Worm (Caenorhabditis elegans): ENCODE results near the gene nhr-4.
"Not testable (repeated sequence)": the region's sequence is repeated elsewhere in the genome, so short reads cannot be mapped to it uniquely, and the experiment has no call there.

Gene nhr-4

DNA sequence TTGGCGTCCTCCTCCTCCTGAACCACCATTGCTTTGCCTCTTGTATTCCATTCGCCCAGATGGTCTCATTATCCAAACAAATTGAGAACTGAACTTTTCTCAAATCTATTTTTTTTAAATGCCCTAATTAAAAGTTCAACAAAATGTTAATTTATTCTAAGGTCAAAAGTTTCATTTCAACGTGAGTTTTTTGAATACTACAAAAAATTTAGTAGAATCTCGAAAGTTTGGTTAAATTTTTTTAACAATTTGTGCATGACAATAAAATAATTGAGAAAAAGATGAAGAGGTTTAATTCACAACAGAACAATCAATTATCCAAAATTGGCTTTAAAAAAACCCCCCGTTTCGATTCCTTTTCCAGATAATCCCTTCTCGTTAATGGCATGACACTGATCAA, 12.8 kb downstream of the nhr-4 start, which contains the start of gene F32B6.4:
F32B6.4 (minus strand) TSS at position 101 of the 400 bp plus-strand sequence.
- no peak for TF ChIP-seq unc-55 (GFP tag; optimal IDR thresholded peaks at IDR 0.05)
- no peak for TF ChIP-seq F13H6.1 (tag; optimal IDR thresholded peaks at IDR 0.05)
- TF ChIP-seq elt-1 (tag; optimal IDR thresholded peaks at IDR 0.05) = no peak
- no peak for TF ChIP-seq snpc-4 (tag; optimal IDR thresholded peaks at IDR 0.05)
- TF ChIP-seq mab-5 (tag; optimal IDR thresholded peaks at IDR 0.05) = no peak
- TF ChIP-seq crh-2 (tag; optimal IDR thresholded peaks at IDR 0.05) = no peak
- no peak for TF ChIP-seq nhr-21 (tag; optimal IDR thresholded peaks at IDR 0.05)
- TF ChIP-seq gmeb-1 (tag; optimal IDR thresholded peaks at IDR 0.05) = no peak
- no peak for TF ChIP-seq ztf-11 (tag; optimal IDR thresholded peaks at IDR 0.05)
- no peak for TF ChIP-seq zag-1 (tag; optimal IDR thresholded peaks at IDR 0.05)
- no peak for TF ChIP-seq lin-13 (GFP tag; optimal IDR thresholded peaks at IDR 0.05)
- TF ChIP-seq nhr-23 (tag; optimal IDR thresholded peaks at IDR 0.05) = no peak
- TF ChIP-seq unc-39 (tag; optimal IDR thresholded peaks at IDR 0.05) = no peak
- TF ChIP-seq alr-1 (tag; optimal IDR thresholded peaks at IDR 0.05) = no peak
- no peak for TF ChIP-seq unc-62 (GFP tag; optimal IDR thresholded peaks at IDR 0.05)
- no peak for TF ChIP-seq egl-27 (tag; optimal IDR thresholded peaks at IDR 0.05)

DNA sequence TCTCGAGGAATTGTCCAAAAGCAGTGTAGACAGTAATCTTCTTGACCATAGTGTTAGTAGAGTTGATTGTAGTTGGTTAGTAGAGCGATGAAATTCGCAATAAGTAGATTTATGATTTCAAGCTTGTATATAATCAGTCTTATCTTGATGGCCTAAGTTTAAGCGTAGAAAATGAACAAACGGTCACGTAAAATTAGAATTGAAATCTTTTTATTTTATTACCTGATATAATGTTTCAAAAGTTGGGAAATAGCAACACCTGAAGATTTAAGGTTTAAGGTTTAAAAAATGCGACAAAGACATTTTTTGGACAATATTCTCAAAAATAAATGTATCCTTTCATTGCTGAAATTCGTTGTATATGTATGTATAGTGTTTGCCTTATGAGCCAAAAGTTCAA, 14.5 kb downstream of the nhr-4 start, which contains the start of gene sss-1:
sss-1 (minus strand) TSS at position 101 of the 400 bp plus-strand sequence.
- not testable (repeated sequence) for TF ChIP-seq alr-1 (tag; optimal IDR thresholded peaks at IDR 0.05); Y55F3AM.14 (GFP tag; optimal IDR thresholded peaks at IDR 0.05); dmd-4 (tag; optimal IDR thresholded peaks at IDR 0.05)

DNA sequence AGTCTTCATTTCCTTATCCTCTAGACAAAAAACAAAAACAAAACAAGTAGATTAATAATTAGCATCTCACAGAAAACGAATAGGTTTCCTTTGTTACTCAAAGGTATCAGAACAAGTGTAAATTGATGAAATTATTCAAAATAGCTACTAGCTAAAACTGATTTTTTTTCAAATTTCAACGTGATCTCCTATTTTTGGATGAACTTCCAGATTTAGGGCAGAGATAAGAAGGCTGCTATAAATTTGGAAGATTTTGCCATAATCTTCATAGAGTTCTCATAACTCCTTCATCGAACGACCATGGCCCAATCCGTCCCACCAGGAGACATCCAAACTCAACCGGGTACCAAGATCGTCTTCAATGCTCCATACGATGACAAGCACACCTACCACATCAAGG, 15.2 kb downstream of the nhr-4 start, which contains the start of gene msp-77:
msp-77 (plus strand) TSS at position 301 of the 400 bp plus-strand sequence.
- TF ChIP-seq elt-3 (tag; optimal IDR thresholded peaks at IDR 0.05); ztf-1 (GFP tag; conservative IDR thresholded peaks at IDR 0.05); ztf-11 (tag; optimal IDR thresholded peaks at IDR 0.05): not testable (repeated sequence)

DNA sequence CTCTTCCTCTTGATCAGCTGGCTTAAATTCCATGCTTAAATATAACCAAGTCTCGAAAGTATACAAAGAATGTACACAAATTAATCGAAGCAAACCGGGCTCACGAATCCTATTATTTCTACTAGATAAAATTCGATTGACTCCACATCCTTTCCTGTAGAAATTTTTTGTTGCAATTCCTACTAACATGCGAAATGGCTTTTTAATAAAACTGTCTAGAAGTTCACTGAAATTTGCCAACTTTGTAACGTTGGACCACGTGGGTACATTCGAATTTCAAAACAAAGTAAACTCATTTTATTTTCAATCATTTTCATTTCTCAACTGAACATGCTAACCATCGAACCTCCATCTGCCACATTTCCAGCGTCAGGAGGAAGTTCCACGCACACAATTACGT, 16.0 kb downstream of the nhr-4 start, which contains the start of gene ssp-32:
ssp-32 (plus strand) TSS at position 301 of the 400 bp plus-strand sequence.
- TF ChIP-seq R02D3.7 (tag; optimal IDR thresholded peaks at IDR 0.05) (no peak), nhr-10 (tag; optimal IDR thresholded peaks at IDR 0.05) (no peak), Y55F3AM.14 (GFP tag; optimal IDR thresholded peaks at IDR 0.05) (no peak), egl-27 (tag; optimal IDR thresholded peaks at IDR 0.05) (no peak), ztf-11 (tag; optimal IDR thresholded peaks at IDR 0.05) (no peak), lsy-2 (tag; optimal IDR thresholded peaks at IDR 0.05) (no peak), mab-5 (tag; optimal IDR thresholded peaks at IDR 0.05) (no peak), sma-9 (GFP tag; optimal IDR thresholded peaks at IDR 0.05) (no peak), sma-9 (tag; optimal IDR thresholded peaks at IDR 0.05) (no peak), alr-1 (tag; optimal IDR thresholded peaks at IDR 0.05) (no peak), ceh-82 (tag; optimal IDR thresholded peaks at IDR 0.05) (no peak)

DNA sequence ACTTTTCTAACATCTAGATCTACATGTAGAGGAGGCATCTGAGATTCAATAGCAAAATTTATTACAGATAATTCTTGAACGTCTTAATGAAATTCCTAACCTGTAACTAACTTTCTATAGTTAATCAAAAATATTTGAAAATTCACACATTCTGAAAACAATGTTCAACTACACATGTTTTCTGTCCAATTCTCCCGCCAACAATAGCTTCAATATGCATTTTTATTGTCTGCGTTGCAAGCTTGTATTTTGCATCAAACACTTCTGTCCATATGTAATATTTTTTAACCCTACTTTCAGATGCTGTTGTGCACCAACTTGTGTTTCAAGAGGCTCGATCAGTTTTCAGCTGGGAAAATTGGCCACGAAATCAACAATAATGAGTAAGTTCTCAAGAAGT, 19.6 kb downstream of the nhr-4 start, which contains the start of gene tbc-3:
tbc-3 (plus strand) TSS at position 301 of the 400 bp plus-strand sequence.
- no peak for TF ChIP-seq lin-13 (GFP tag; optimal IDR thresholded peaks at IDR 0.05)
- TF ChIP-seq unc-62 (GFP tag; optimal IDR thresholded peaks at IDR 0.05) = no peak
- no peak for TF ChIP-seq ceh-82 (tag; optimal IDR thresholded peaks at IDR 0.05)
- no peak for TF ChIP-seq elt-1 (tag; optimal IDR thresholded peaks at IDR 0.05)
- TF ChIP-seq ztf-11 (tag; optimal IDR thresholded peaks at IDR 0.05) = no peak
- no peak for TF ChIP-seq nhr-21 (tag; optimal IDR thresholded peaks at IDR 0.05)
- no peak for TF ChIP-seq peb-1 (tag; optimal IDR thresholded peaks at IDR 0.05)
- TF ChIP-seq aly-2 (tag; optimal IDR thresholded peaks at IDR 0.05) = no peak
- TF ChIP-seq dmd-4 (tag; optimal IDR thresholded peaks at IDR 0.05) = no peak
- TF ChIP-seq sem-4 (tag; optimal IDR thresholded peaks at IDR 0.05) = no peak
- TF ChIP-seq nhr-10 (tag; optimal IDR thresholded peaks at IDR 0.05) = no peak

DNA sequence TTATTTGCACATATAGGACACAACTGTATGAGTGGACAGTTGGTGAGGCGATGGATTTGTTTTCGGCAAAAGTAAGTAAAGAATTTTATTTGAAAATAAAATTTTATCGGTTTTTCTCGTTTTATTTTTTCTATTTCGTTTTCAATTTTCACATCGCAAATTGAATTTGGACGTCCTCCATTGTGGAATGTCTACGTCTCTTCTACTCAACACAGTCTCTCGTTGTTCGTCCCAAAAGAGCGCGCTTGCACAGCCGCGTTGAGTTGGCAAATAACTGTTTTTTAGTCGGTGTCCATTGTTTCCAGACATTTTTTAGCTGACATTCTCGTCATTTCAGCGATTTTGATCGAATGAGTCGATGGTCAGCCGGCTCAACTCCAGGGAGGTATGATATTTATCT, 20.1 kb downstream of the nhr-4 start:
- peak; percentile 21 for TF ChIP-seq C34F6.9 (tag; optimal IDR thresholded peaks at IDR 0.05)
- TF ChIP-seq crh-2 (tag; optimal IDR thresholded peaks at IDR 0.05) = peak; percentile 5
- TF ChIP-seq dmd-4 (tag; optimal IDR thresholded peaks at IDR 0.05) = no peak
- no peak for TF ChIP-seq sma-3 (GFP tag; optimal IDR thresholded peaks at IDR 0.05)
- TF ChIP-seq ztf-4 (tag; optimal IDR thresholded peaks at IDR 0.05) = no peak
- peak; percentile 34 for TF ChIP-seq nhr-129 (tag; optimal IDR thresholded peaks at IDR 0.05)

Data from whole organism, L2 larva.